Fruit fly (Drosophila melanogaster): ENCODE data around the gene yip2.

Gene yip2

DNA sequence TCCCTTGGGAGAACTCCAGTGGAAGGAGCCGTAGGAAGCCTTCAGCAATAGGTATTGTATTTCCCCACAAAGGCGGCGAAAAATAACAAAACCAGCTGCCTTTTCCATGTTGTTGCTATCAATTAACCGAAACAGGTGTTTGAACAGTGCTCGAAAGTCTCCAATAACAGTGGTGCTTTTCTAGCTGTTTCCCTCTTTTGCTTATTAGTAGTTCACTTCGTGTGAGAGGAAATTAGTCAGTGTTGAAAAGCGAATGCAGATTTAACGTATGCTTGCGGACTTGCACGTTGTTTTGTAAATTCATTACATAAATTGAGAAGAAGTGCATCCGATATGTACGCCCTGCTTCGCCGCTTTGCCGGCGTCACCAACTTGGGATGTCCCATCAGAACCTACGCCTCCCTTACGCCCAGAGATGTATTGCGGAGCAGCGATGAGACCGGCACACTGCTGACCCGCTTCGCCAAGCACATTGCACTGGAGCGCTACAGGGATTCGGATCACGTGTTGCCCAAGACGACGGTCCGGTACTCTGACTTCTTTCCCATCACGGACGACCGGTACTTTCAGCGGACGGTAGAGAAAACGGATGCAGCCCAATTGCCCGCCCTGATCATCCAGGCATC, 23.7 kb downstream of the yip2 start, which contains the start of the genes Datp and CG4619 (continued):
- TF ChIP-seq CG9139 (GFP tag; optimal IDR thresholded peaks at IDR 0.05) (no peak), Hr39 (GFP tag; optimal IDR thresholded peaks at IDR 0.05) (no peak), acj6 (GFP tag; optimal IDR thresholded peaks at IDR 0.05) (no peak), Gug (GFP tag; IDR thresholded peaks at IDR 0.05) (no peak), Hr38 (GFP tag; optimal IDR thresholded peaks at IDR 0.05) (no peak), CG11902 (GFP tag; optimal IDR thresholded peaks at IDR 0.05) (no peak), CG8119 (GFP tag; IDR thresholded peaks at IDR 0.05) (no peak), CG8632 (GFP tag; optimal IDR thresholded peaks at IDR 0.05) (no peak), Blimp-1 (GFP tag; optimal IDR thresholded peaks at IDR 0.05) (no peak), Ets21C (GFP tag; optimal IDR thresholded peaks at IDR 0.05) (no peak), eg (GFP tag; IDR thresholded peaks at IDR 0.05) (peak; percentile 56; the same call in 1 of the 3 replicates), CG16779 (tag; optimal IDR thresholded peaks at IDR 0.05) (no peak), CG6808 (GFP tag; optimal IDR thresholded peaks at IDR 0.05) (no peak), OdsH (GFP tag; optimal IDR thresholded peaks at IDR 0.05) (no peak), CG6163 (GFP tag; IDR thresholded peaks at IDR 0.05) (0 out of 3 replicates have a peak, but pooled peaks have one; percentile 29), topi (GFP tag; optimal IDR thresholded peaks at IDR 0.05) (peak; percentile 40), esn (GFP tag; optimal IDR thresholded peaks at IDR 0.05) (peak; percentile 58), spab (GFP tag; optimal IDR thresholded peaks at IDR 0.05) (no peak), Smox (GFP tag; optimal IDR thresholded peaks at IDR 0.05) (no peak), dac (GFP tag; optimal IDR thresholded peaks at IDR 0.05) (no peak), CG3032 (tag; optimal IDR thresholded peaks at IDR 0.05) (no peak), CG34406 (GFP tag; optimal IDR thresholded peaks at IDR 0.05) (no peak), CG10669 (GFP tag; optimal IDR thresholded peaks at IDR 0.05) (no peak), vri (GFP tag; optimal IDR thresholded peaks at IDR 0.05) (peak; percentile 59), pdm3 (GFP tag; optimal IDR thresholded peaks at IDR 0.05) (no peak), salr (GFP tag; optimal IDR thresholded peaks at IDR 0.05) (no peak), CG10631 (GFP tag; optimal IDR thresholded peaks at IDR 0.05) (no peak), CG8319 (GFP tag; optimal IDR thresholded peaks at IDR 0.05) (no peak), Ets96B (tag; optimal IDR thresholded peaks at IDR 0.05) (peak; percentile 13), Sox15 (GFP tag; optimal IDR thresholded peaks at IDR 0.05) (no peak), dsx (GFP tag; optimal IDR thresholded peaks at IDR 0.05; ENCODE audit: poor library complexity, severe bottlenecking) (no peak)

DNA sequence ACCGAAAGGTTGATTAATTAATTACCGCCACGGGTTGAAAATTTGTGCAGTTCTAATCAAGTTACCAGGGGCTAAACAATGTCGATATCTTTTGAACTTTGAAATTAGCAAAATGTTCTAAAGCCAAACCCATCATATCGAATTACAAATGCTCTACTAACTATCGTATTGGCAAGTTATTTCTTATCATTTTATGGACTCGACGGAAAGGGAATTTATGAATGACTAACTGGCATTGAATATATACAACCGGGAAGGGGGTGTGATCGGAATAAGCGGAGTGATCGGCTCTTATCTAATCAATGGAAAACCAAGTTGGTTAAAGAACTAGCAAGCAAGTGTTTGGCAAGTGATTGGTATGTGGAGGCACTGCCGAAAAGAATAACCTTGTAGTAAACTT, 28.5 kb downstream of the yip2 start:
- TF ChIP-seq Eip78C (GFP tag) (peak; percentile 55), dsx (GFP tag; optimal IDR thresholded peaks at IDR 0.05; ENCODE audit: poor library complexity, severe bottlenecking) (no peak), vri (GFP tag; optimal IDR thresholded peaks at IDR 0.05) (peak; percentile 74)

DNA sequence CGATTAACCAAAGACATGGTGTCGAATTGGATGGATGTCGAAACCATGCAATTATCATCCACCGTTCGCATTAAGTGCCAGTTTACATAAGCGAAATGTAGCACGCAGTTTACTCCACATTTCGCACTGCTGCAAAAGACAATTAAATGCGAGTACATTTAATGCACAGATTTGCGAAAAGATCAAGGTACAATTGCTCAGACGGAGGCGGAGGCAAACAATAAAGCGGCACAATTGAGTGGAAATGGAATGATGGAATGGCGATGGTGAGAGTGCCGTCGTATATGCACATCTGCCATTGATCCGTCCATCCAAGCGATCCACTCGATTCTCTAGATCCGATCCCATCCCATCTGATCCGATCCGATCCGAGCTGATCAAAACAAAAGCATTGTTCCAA, 30.0 kb downstream of the yip2 start:
- TF ChIP-seq CG9139 (GFP tag; optimal IDR thresholded peaks at IDR 0.05), result peak; percentile 49
- peak; percentile 67 for TF ChIP-seq CG6276 (GFP tag; optimal IDR thresholded peaks at IDR 0.05)
- TF ChIP-seq CG8119 (GFP tag; IDR thresholded peaks at IDR 0.05), result no peak
- no peak; the same call in 2 of the 3 replicates for TF ChIP-seq eg (GFP tag; IDR thresholded peaks at IDR 0.05)
- TF ChIP-seq Eip75B (GFP tag; optimal IDR thresholded peaks at IDR 0.05), result no peak
- no peak for TF ChIP-seq achi (GFP tag; optimal IDR thresholded peaks at IDR 0.05)
- TF ChIP-seq CG6808 (GFP tag; optimal IDR thresholded peaks at IDR 0.05), result peak; percentile 42
- TF ChIP-seq esn (GFP tag; optimal IDR thresholded peaks at IDR 0.05), result peak; percentile 2
- no peak for TF ChIP-seq Met (GFP tag; optimal IDR thresholded peaks at IDR 0.05)
- no peak for TF ChIP-seq Hr38 (GFP tag; optimal IDR thresholded peaks at IDR 0.05)
- TF ChIP-seq CG16779 (tag; optimal IDR thresholded peaks at IDR 0.05), result peak; percentile 14
- peak; percentile 71 for TF ChIP-seq Eip78C (GFP tag)
- peak; percentile 96 for TF ChIP-seq svp (GFP tag)
- TF ChIP-seq ss (GFP tag; optimal IDR thresholded peaks at IDR 0.05), result peak; percentile 59 to 75
- TF ChIP-seq CG1621 (tag; optimal IDR thresholded peaks at IDR 0.05), result peak; percentile 10
- no peak for TF ChIP-seq CG11762 (GFP tag; optimal IDR thresholded peaks at IDR 0.05; ENCODE audit: insufficient read depth)
- peak; percentile 33 for TF ChIP-seq CG6854 (GFP tag; optimal IDR thresholded peaks at IDR 0.05)
- TF ChIP-seq CG10669 (GFP tag; optimal IDR thresholded peaks at IDR 0.05), result peak; percentile 22
- no peak for TF ChIP-seq CG31627 (GFP tag; optimal IDR thresholded peaks at IDR 0.05)
- peak; percentile 3 for TF ChIP-seq dsx (GFP tag; optimal IDR thresholded peaks at IDR 0.05; ENCODE audit: poor library complexity, severe bottlenecking)

All from whole organism, prepupa.